Fruit fly (Drosophila melanogaster) whole organism, pupa: ENCODE measurements around the gene raptor.

ENCODE experiments used
- CG12605 ChIP-seq: fragments of 200-800 bp; sonication (Bioruptor generic); IDR thresholded peaks from 2 replicates; pipeline ENCODE4 v1.3.6; 2022; ENCODE audit warnings: missing biosample characterization, missing genetic modification characterization
- CG15710 ChIP-seq: fragments of 200-800 bp; sonication (Bioruptor generic); optimal IDR thresholded peaks from 2 replicates; lab custom pipeline; 2018; ENCODE audit warnings: missing biosample characterization, mild to moderate bottlenecking, missing genetic modification characterization, moderate library complexity
- CG17806 ChIP-seq: fragments of 200-800 bp; sonication (Bioruptor generic); optimal IDR thresholded peaks from 2 replicates; lab custom pipeline; 2018; ENCODE audit warnings: missing biosample characterization, mild to moderate bottlenecking, missing genetic modification characterization, moderate library complexity
- CG32121 ChIP-seq: fragments of 200-800 bp; sonication (Bioruptor generic); IDR thresholded peaks from 2 replicates; pipeline ENCODE4 v1.3.6; 2022; ENCODE audit warnings: missing biosample characterization, missing genetic modification characterization
- CG34367 ChIP-seq: fragments of 200-800 bp; sonication (Bioruptor generic); optimal IDR thresholded peaks from 2 replicates; lab custom pipeline; 2018; ENCODE audit warnings: missing biosample characterization, mild to moderate bottlenecking, missing genetic modification characterization
- CG4496 ChIP-seq: fragments of 200-800 bp; sonication (Bioruptor generic); IDR thresholded peaks from 3 replicates; pipeline ENCODE4 v1.3.6; 2022; ENCODE audit warnings: missing biosample characterization, missing genetic modification characterization
- CG8301 ChIP-seq: fragments of 200-800 bp; sonication (Bioruptor generic); optimal IDR thresholded peaks from 2 replicates; lab custom pipeline; 2018; ENCODE audit warnings: missing biosample characterization, mild to moderate bottlenecking, missing genetic modification characterization
- CG9948 ChIP-seq: fragments of 200-800 bp; sonication (Bioruptor generic); optimal IDR thresholded peaks from 2 replicates; lab custom pipeline; 2018; ENCODE audit warnings: missing biosample characterization, mild to moderate bottlenecking, missing genetic modification characterization, moderate library complexity
- D1 ChIP-seq: fragments of 200-800 bp; sonication (Bioruptor generic); optimal IDR thresholded peaks from 2 replicates; lab custom pipeline; 2018; ENCODE audit warnings: missing biosample characterization, mild to moderate bottlenecking, missing genetic modification characterization, moderate library complexity
- EcR ChIP-seq: fragments of 200-800 bp; sonication (Bioruptor generic); optimal IDR thresholded peaks from 3 replicates; lab custom pipeline; 2019; ENCODE audit warnings: missing biosample characterization, missing genetic modification characterization, mild to moderate bottlenecking, moderate library complexity, missing genetic modification reagents
- Ets98B ChIP-seq: fragments of 200-800 bp; sonication (Bioruptor generic); IDR thresholded peaks from 2 replicates; pipeline ENCODE4 v1.3.6; 2022; ENCODE audit warnings: missing biosample characterization, missing genetic modification characterization
- Pif1B ChIP-seq: fragments of 200-800 bp; sonication (Bioruptor generic); optimal IDR thresholded peaks from 3 replicates; lab custom pipeline; 2016; ENCODE audit warnings: missing biosample characterization, missing genetic modification characterization
- Snoo ChIP-seq: fragments of 200-800 bp; sonication (Bioruptor generic); optimal IDR thresholded peaks from 3 replicates; lab custom pipeline; 2017; ENCODE audit warnings: missing biosample characterization, mild to moderate bottlenecking, missing genetic modification characterization, inconsistent platforms
- gl ChIP-seq: fragments of 200-800 bp; sonication (Bioruptor generic); optimal IDR thresholded peaks from 2 replicates; lab custom pipeline; 2018; ENCODE audit warnings: missing biosample characterization, mild to moderate bottlenecking, missing genetic modification characterization

DNA sequence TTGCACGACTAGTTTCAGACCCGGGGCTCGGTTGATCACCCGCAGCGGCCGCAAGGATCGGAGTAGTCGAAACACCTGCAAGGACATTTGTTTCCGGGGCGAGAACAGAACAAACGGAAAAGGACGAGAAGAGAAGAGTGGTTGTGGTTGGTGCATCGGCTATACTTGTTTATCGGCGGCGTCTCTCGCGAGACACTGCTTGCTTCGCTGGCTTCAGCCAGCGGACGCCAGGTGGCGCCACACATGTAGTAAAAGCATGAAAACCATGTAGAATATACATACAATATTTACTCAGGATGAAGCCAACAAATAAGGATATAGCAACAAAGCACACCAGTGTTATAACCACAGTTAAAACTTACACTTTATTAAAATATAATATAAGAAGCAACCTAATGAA is 19.9 kb upstream of the raptor start:
- no peak for TF ChIP-seq CG34367
- no peak for TF ChIP-seq Snoo (tag; lab: Kevin White, UChicago)
- TF ChIP-seq CG12605 (GFP tag; lab: Robert Waterston, UW): no peak
- no peak for TF ChIP-seq CG15710 (tag; lab: Kevin White, UChicago)
- no peak for TF ChIP-seq CG9948
- no peak for TF ChIP-seq Pif1B (GFP tag; lab: Kevin White, UChicago)
- no peak for TF ChIP-seq gl (tag; lab: Kevin White, UChicago)
- TF ChIP-seq EcR (GFP tag; lab: Kevin White, UChicago): no peak
- no peak for TF ChIP-seq CG17806 (tag; lab: Kevin White, UChicago)
- no peak for TF ChIP-seq Ets98B (GFP tag; lab: Robert Waterston, UW)
- TF ChIP-seq CG8301 (tag; lab: Kevin White, UChicago): no peak
- TF ChIP-seq CG4496: no peak
- no peak for TF ChIP-seq CG32121 (GFP tag; lab: Robert Waterston, UW)
- no peak for TF ChIP-seq D1 (tag; lab: Kevin White, UChicago)
